Worm (Caenorhabditis elegans) whole organism, young adult: ENCODE measurements around the gene fbxc-19.
"Not testable (repeated sequence)": the region's sequence is repeated elsewhere in the genome, so short reads cannot be mapped to it uniquely, and the experiment has no call there.

Experiments
- D2030.7 ChIP-seq: fragments of 200-800 bp; sonication (Bioruptor generic); IDR thresholded peaks from 2 replicates; pipeline ENCODE4 v1.3.6; 2022; ENCODE audit warnings: missing genetic modification reagents, missing genetic modification characterization, missing compliant biosample characterization
- F10E7.11 ChIP-seq: sonication (generic microtip); optimal IDR thresholded peaks from 2 replicates; lab custom pipeline; 2017; ENCODE audit warnings: mild to moderate bottlenecking, missing genetic modification characterization, moderate library complexity, missing compliant biosample characterization
- F23B12.7 ChIP-seq: sonication (generic microtip); optimal IDR thresholded peaks from 2 replicates; lab custom pipeline; 2017; ENCODE audit warnings: missing genetic modification characterization, mild to moderate bottlenecking, missing compliant biosample characterization, antibody characterized with exemption, moderate library complexity; ENCODE audit not compliant: insufficient read depth
- F39B2.1 ChIP-seq: fragments of 200-800 bp; sonication (Bioruptor generic); IDR thresholded peaks from 2 replicates; pipeline ENCODE4 v1.3.6; 2022; ENCODE audit warnings: missing genetic modification reagents, missing genetic modification characterization, missing compliant biosample characterization
- F55B11.4 ChIP-seq: sonication (generic microtip); optimal IDR thresholded peaks from 2 replicates; lab custom pipeline; 2016; ENCODE audit warnings: missing compliant biosample characterization, missing genetic modification characterization, borderline replicate concordance; ENCODE audit not compliant: insufficient read depth
- F57C9.4 ChIP-seq: sonication (generic microtip); optimal IDR thresholded peaks from 2 replicates; lab custom pipeline; 2017; ENCODE audit warnings: mild to moderate bottlenecking, missing genetic modification characterization, missing compliant biosample characterization
- K11D2.4 ChIP-seq: fragments of 200-800 bp; sonication (Bioruptor generic); IDR thresholded peaks from 2 replicates; pipeline ENCODE4 v1.3.6; 2022; ENCODE audit warnings: missing genetic modification reagents, missing genetic modification characterization, missing compliant biosample characterization
- K12H6.12 ChIP-seq: fragments of 200-800 bp; sonication (Bioruptor generic); optimal IDR thresholded peaks from 2 replicates; lab custom pipeline; 2018; ENCODE audit warnings: mild to moderate bottlenecking, missing genetic modification characterization, missing compliant biosample characterization
- T07F8.4 ChIP-seq: sonication (generic microtip); optimal IDR thresholded peaks from 2 replicates; lab custom pipeline; 2016; ENCODE audit warnings: mild to moderate bottlenecking, missing genetic modification characterization, moderate library complexity, missing compliant biosample characterization
- Y53F4B.3 ChIP-seq: fragments of 200-800 bp; sonication (Bioruptor generic); IDR thresholded peaks from 2 replicates; pipeline ENCODE4 v1.3.6; 2022; ENCODE audit warnings: missing genetic modification reagents, missing genetic modification characterization, missing compliant biosample characterization
- Y67H2A.10 ChIP-seq: fragments of 200-800 bp; sonication (Bioruptor generic); conservative IDR thresholded peaks from 2 replicates; pipeline ENCODE4 v1.3.6; 2022; ENCODE audit warnings: missing genetic modification reagents, missing genetic modification characterization, missing compliant biosample characterization
- akir-1 ChIP-seq: fragments of 200-800 bp; sonication (Bioruptor generic); optimal IDR thresholded peaks from 2 replicates; lab custom pipeline; 2018; ENCODE audit warnings: mild to moderate bottlenecking, missing genetic modification characterization, moderate library complexity, missing compliant biosample characterization
- aptf-2 ChIP-seq: fragments of 200-800 bp; sonication (Bioruptor generic); conservative IDR thresholded peaks from 2 replicates; pipeline ENCODE4 v1.3.6; 2022; ENCODE audit warnings: missing genetic modification reagents, missing genetic modification characterization, missing compliant biosample characterization
- aptf-3 ChIP-seq: fragments of 200-800 bp; sonication (Bioruptor generic); IDR thresholded peaks from 2 replicates; pipeline ENCODE4 v1.3.6; 2022; ENCODE audit warnings: missing genetic modification characterization, missing compliant biosample characterization
- atf-7 ChIP-seq: sonication (generic microtip); optimal IDR thresholded peaks from 2 replicates; lab custom pipeline; 2017; ENCODE audit warnings: mild to moderate bottlenecking, missing genetic modification characterization, missing compliant biosample characterization
- athp-1 ChIP-seq: sonication (generic microtip); optimal IDR thresholded peaks from 2 replicates; lab custom pipeline; 2017; ENCODE audit warnings: mild to moderate bottlenecking, missing genetic modification characterization, missing compliant biosample characterization
- attf-3 ChIP-seq: fragments of 200-800 bp; sonication (Bioruptor generic); conservative IDR thresholded peaks from 2 replicates; pipeline ENCODE4 v1.3.6; 2022; ENCODE audit warnings: missing genetic modification reagents, missing genetic modification characterization, missing compliant biosample characterization
- attf-5 ChIP-seq: fragments of 200-800 bp; sonication (Bioruptor generic); optimal IDR thresholded peaks from 2 replicates; lab custom pipeline; 2018; ENCODE audit warnings: mild to moderate bottlenecking, missing genetic modification characterization, missing compliant biosample characterization
- ccch-3 ChIP-seq: fragments of 200-800 bp; sonication (Bioruptor generic); optimal IDR thresholded peaks from 2 replicates; lab custom pipeline; 2018; ENCODE audit warnings: mild to moderate bottlenecking, missing genetic modification characterization, missing compliant biosample characterization
- ceh-79 ChIP-seq: sonication (generic microtip); optimal IDR thresholded peaks from 2 replicates; lab custom pipeline; 2017; ENCODE audit warnings: mild to moderate bottlenecking, missing genetic modification characterization, missing compliant biosample characterization
- ceh-91 ChIP-seq: fragments of 200-800 bp; sonication (Bioruptor generic); IDR thresholded peaks from 2 replicates; pipeline ENCODE4 v1.3.6; 2022; ENCODE audit warnings: missing genetic modification reagents, missing genetic modification characterization, missing compliant biosample characterization
- chd-7 ChIP-seq: sonication (generic microtip); optimal IDR thresholded peaks from 2 replicates; lab custom pipeline; 2016; ENCODE audit warnings: mild to moderate bottlenecking, missing genetic modification characterization, moderate library complexity, missing compliant biosample characterization
- dpff-1 ChIP-seq: sonication (generic microtip); optimal IDR thresholded peaks from 2 replicates; lab custom pipeline; 2017; ENCODE audit warnings: mild to moderate bottlenecking, missing genetic modification characterization, missing compliant biosample characterization
- dpl-1 ChIP-seq: fragments of 150-350 bp; optimal IDR thresholded peaks from 2 replicates; lab custom pipeline; 2014; ENCODE audit warnings: missing biosample characterization, missing genetic modification reagents, missing genetic modification characterization
- egrh-3 ChIP-seq: fragments of 200-800 bp; sonication (Bioruptor generic); IDR thresholded peaks from 2 replicates; pipeline ENCODE4 v1.3.6; 2022; ENCODE audit warnings: missing genetic modification reagents, missing genetic modification characterization, missing compliant biosample characterization
- hlh-12 ChIP-seq: sonication (generic microtip); optimal IDR thresholded peaks from 2 replicates; lab custom pipeline; 2016; ENCODE audit warnings: missing genetic modification characterization, missing compliant biosample characterization
- hmg-1.2 ChIP-seq: fragments of 200-800 bp; sonication (Bioruptor generic); IDR thresholded peaks from 2 replicates; pipeline ENCODE4 v1.3.6; 2022; ENCODE audit warnings: missing genetic modification reagents, missing genetic modification characterization, missing compliant biosample characterization
- lin-26 ChIP-seq: fragments of 200-800 bp; sonication (Bioruptor generic); IDR thresholded peaks from 2 replicates; pipeline ENCODE4 v1.3.6; 2022; ENCODE audit warnings: missing genetic modification reagents, missing genetic modification characterization, missing compliant biosample characterization
- lin-54 ChIP-seq: fragments of 200-800 bp; sonication (Bioruptor generic); optimal IDR thresholded peaks from 2 replicates; lab custom pipeline; 2018; ENCODE audit warnings: mild to moderate bottlenecking, missing genetic modification characterization, missing compliant biosample characterization
- mcd-1 ChIP-seq: fragments of 200-800 bp; sonication (Bioruptor generic); IDR thresholded peaks from 2 replicates; pipeline ENCODE4 v1.3.6; 2022; ENCODE audit warnings: missing genetic modification reagents, missing genetic modification characterization, missing compliant biosample characterization
- nfyb-1 ChIP-seq: fragments of 200-800 bp; sonication (Bioruptor generic); IDR thresholded peaks from 2 replicates; pipeline ENCODE4 v1.3.6; 2022; ENCODE audit warnings: missing genetic modification reagents, missing genetic modification characterization, missing compliant biosample characterization
- nhr-179 ChIP-seq: sonication (generic microtip); optimal IDR thresholded peaks from 2 replicates; lab custom pipeline; 2016; ENCODE audit warnings: mild to moderate bottlenecking, missing genetic modification characterization, missing compliant biosample characterization
- nhr-80 ChIP-seq: sonication (generic microtip); optimal IDR thresholded peaks from 2 replicates; lab custom pipeline; 2016; ENCODE audit warnings: missing genetic modification characterization, missing compliant biosample characterization
- rec-8 ChIP-seq, 2 experiments: sonication (generic microtip); optimal IDR thresholded peaks; 2 replicates each; lab custom pipeline; 2016; ENCODE audit warnings: mild to moderate bottlenecking in 2 of 2, missing genetic modification characterization in 2 of 2, missing genetic modification reagents in 2 of 2, missing genotype in 2 of 2, missing biosample characterization in 1 of 2, missing compliant biosample characterization in 1 of 2, moderate library complexity in 1 of 2
- snpc-1.1 ChIP-seq: sonication (generic microtip); optimal IDR thresholded peaks from 2 replicates; lab custom pipeline; 2017; ENCODE audit warnings: missing genetic modification characterization, mild to moderate bottlenecking, missing compliant biosample characterization, antibody characterized with exemption, moderate library complexity, missing genotype, missing genetic modification reagents; ENCODE audit not compliant: insufficient read depth
- tbp1 ChIP-seq: fragments of 200-800 bp; sonication (Bioruptor generic); optimal IDR thresholded peaks from 2 replicates; lab custom pipeline; 2018; ENCODE audit warnings: mild to moderate bottlenecking, missing genetic modification characterization, missing compliant biosample characterization
- ztf-22 ChIP-seq: fragments of 200-800 bp; sonication (Bioruptor generic); optimal IDR thresholded peaks from 2 replicates; lab custom pipeline; 2018; ENCODE audit warnings: mild to moderate bottlenecking, missing genetic modification characterization, moderate library complexity, missing compliant biosample characterization
- ztf-25 ChIP-seq: fragments of 200-800 bp; sonication (Bioruptor generic); IDR thresholded peaks from 2 replicates; pipeline ENCODE4 v1.3.6; 2022; ENCODE audit warnings: missing genetic modification reagents, missing genetic modification characterization, missing compliant biosample characterization

fbxc-19 gene

ce11 chrII:1851716-1852115 is 31.4 kb downstream of the fbxc-19 start (continued):
- TF ChIP-seq nhr-80 (tag; lab: Kevin White, UChicago) (peak; percentile 91), nfyb-1 (GFP tag; lab: Robert Waterston, UW) (peak; percentile 45; the same call in 1 of the 2 replicates)

ce11 chrII:1852503-1852902 is 32.2 kb downstream of the fbxc-19 start, which contains the start of gene C52E2.2:
C52E2.2 (plus strand) TSS chrII:1852803.
- TF ChIP-seq egrh-3 (no peak), attf-3 (GFP tag; lab: Robert Waterston, UW) (no peak), ccch-3 (GFP tag; lab: Kevin White, UChicago) (no peak), hlh-12 (tag; lab: Kevin White, UChicago) (no peak), dpl-1 (GFP tag; lab: Kevin White, UChicago) (no peak), F10E7.11 (tag; lab: Kevin White, UChicago) (no peak), athp-1 (tag; lab: Kevin White, UChicago) (no peak), aptf-2 (no peak), F57C9.4 (no peak), Y53F4B.3 (no peak), lin-26 (GFP tag; lab: Robert Waterston, UW) (no peak), ceh-91 (GFP tag; lab: Robert Waterston, UW) (no peak), nhr-179 (no peak), F23B12.7 (no peak), ztf-22 (GFP tag; lab: Kevin White, UChicago) (no peak)

DNA sequence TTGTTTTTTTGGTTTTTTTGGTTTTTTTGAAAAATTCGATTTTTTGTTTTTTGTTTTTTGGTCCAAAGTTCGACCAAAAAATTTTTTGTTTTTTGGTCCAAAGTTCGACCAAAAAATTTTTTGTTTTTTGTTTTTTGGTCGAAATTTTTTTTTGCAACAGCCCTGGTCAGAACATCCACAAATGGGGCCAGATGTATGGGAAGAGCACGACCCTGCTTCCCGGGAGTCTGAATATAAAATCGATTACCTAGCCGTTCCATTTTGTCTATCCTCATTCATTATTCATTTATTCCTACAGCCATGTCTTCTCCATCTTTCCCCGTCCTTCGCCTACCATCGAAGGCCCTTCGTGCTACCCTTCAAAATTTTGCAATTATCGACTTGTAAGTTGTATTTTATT is 33.8 kb downstream of the fbxc-19 start, which contains the start of gene fbxb-95:
TSS of gene fbxb-95 (plus strand) at position 301 of the 400 bp plus-strand sequence.
- not testable (repeated sequence) for TF ChIP-seq chd-7 (tag; lab: Kevin White, UChicago); akir-1; K11D2.4 (GFP tag; lab: Robert Waterston, UW)

ce11 chrII:1855447-1855846 is 35.2 kb downstream of the fbxc-19 start:
- 0 out of 2 replicates have a peak, but pooled peaks have one; percentile 56 for TF ChIP-seq aptf-3 (GFP tag; lab: Robert Waterston, UW)
- peak; percentile 41 for TF ChIP-seq mcd-1 (GFP tag; lab: Robert Waterston, UW)

- TF ChIP-seq mcd-1 (GFP tag; lab: Robert Waterston, UW) (peak; percentile 67; the same call in 1 of the 2 replicates), D2030.7 (GFP tag; lab: Robert Waterston, UW) (peak; percentile 44; the same call in 1 of the 2 replicates), hmg-1.2 (GFP tag; lab: Robert Waterston, UW) (peak; percentile 96)
Measured at ce11 chrII:1861285-1861793, 41.1 kb downstream of the fbxc-19 start, which contains the start of gene C16C4.18. C16C4.18 (minus strand) TSS chrII:1861335.

DNA sequence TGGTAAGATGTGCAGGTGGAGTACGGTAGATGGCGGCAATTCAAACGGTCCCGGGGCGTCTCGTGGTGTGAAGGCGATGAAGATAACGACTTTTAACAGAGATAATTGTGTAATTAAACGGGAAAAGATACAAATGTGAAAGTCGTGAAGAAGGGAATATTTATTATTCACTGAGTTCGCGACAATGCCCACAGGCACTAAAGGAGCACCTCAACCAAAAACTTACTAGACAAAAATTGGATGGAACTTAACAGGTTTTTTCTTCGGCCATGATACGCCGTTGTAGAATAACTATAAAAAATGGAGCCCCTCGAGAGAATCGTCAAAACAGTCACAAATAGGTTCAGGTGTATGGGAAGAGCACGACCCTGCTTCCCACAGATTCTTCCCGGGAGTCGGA is 42.1 kb downstream of the fbxc-19 start, which contains the start of gene fbxb-98:
TSS of gene fbxb-98 (plus strand) at position 301 of the 400 bp plus-strand sequence.
- TF ChIP-seq rec-8 (tag; optimal IDR thresholded peaks at IDR 0.05; lab: Kevin White, UChicago); snpc-1.1; mcd-1 (GFP tag; lab: Robert Waterston, UW): not testable (repeated sequence)

- TF ChIP-seq F55B11.4 (tag; lab: Kevin White, UChicago) = no peak
- TF ChIP-seq chd-7 (tag; lab: Kevin White, UChicago) = no peak
- no peak for TF ChIP-seq T07F8.4
- no peak for TF ChIP-seq tbp1 (GFP tag; lab: Kevin White, UChicago)
- no peak for TF ChIP-seq hmg-1.2 (GFP tag; lab: Robert Waterston, UW)
- no peak for TF ChIP-seq dpff-1 (tag; lab: Kevin White, UChicago)
- no peak for TF ChIP-seq K12H6.12 (tag; lab: Kevin White, UChicago)
- no peak for TF ChIP-seq aptf-3 (GFP tag; lab: Robert Waterston, UW)
- no peak for TF ChIP-seq attf-5 (GFP tag; lab: Kevin White, UChicago)
- TF ChIP-seq F39B2.1 (GFP tag; lab: Robert Waterston, UW) = no peak
- no peak for TF ChIP-seq Y67H2A.10
- TF ChIP-seq lin-54 = no peak
- no peak for TF ChIP-seq ztf-25
- no peak for TF ChIP-seq atf-7 (tag; lab: Kevin White, UChicago)
- no peak for TF ChIP-seq ceh-79 (tag; lab: Kevin White, UChicago)
Measured at ce11 chrII:1864278-1864677, 44.0 kb downstream of the fbxc-19 start, which contains the start of gene C16C4.17. C16C4.17 (plus strand) TSS chrII:1864578.
